Worm (Caenorhabditis elegans): ENCODE data around the gene sre-49.

- TF ChIP-seq unc-55 (GFP tag; optimal IDR thresholded peaks at IDR 0.05) (no peak), tbx-7 (tag; optimal IDR thresholded peaks at IDR 0.05) (no peak), ceh-31 (tag; optimal IDR thresholded peaks at IDR 0.05) (no peak), sox-4 (tag; optimal IDR thresholded peaks at IDR 0.05) (no peak), unc-42 (tag; optimal IDR thresholded peaks at IDR 0.05) (no peak), ceh-14 (tag; optimal IDR thresholded peaks at IDR 0.05) (no peak), ets-4 (tag; optimal IDR thresholded peaks at IDR 0.05) (no peak), fkh-10 (GFP tag; optimal IDR thresholded peaks at IDR 0.05) (no peak), rnt-1 (tag; optimal IDR thresholded peaks at IDR 0.05) (no peak)
These were observed 16.8 kb downstream of the sre-49 start, which contains the start of gene sre-52 for ce11 chrII:12335430-12335829.
